Worm (Caenorhabditis elegans) whole organism, L3 larva: ENCODE measurements around the gene ceh-53.

Experiments
- ZK546.5 ChIP-seq: sonication (generic microtip); optimal IDR thresholded peaks from 2 replicates; lab custom pipeline; 2017; ENCODE audit warnings: missing biosample characterization, missing genetic modification characterization
- aly-2 ChIP-seq: fragments of 150-350 bp; optimal IDR thresholded peaks from 2 replicates; lab custom pipeline; 2014; ENCODE audit warnings: missing biosample characterization, missing genetic modification characterization
- ama-1 ChIP-seq: fragments of 150-350 bp; optimal IDR thresholded peaks from 2 replicates; lab custom pipeline; 2018
- ceh-16 ChIP-seq: sonication (generic microtip); optimal IDR thresholded peaks from 2 replicates; lab custom pipeline; 2017; ENCODE audit warnings: missing biosample characterization, missing genetic modification characterization
- ceh-28 ChIP-seq: fragments of 150-350 bp; optimal IDR thresholded peaks from 2 replicates; lab custom pipeline; 2014; ENCODE audit warnings: missing biosample characterization, missing genetic modification reagents, missing genetic modification characterization
- ceh-82 ChIP-seq: fragments of 150-350 bp; optimal IDR thresholded peaks from 2 replicates; lab custom pipeline; 2014; ENCODE audit warnings: missing biosample characterization, missing genetic modification characterization
- ceh-9 ChIP-seq: sonication (generic microtip); optimal IDR thresholded peaks from 2 replicates; lab custom pipeline; 2018; ENCODE audit warnings: missing biosample characterization, missing genetic modification characterization
- daf-12 ChIP-seq: fragments of 150-350 bp; optimal IDR thresholded peaks from 2 replicates; lab custom pipeline; 2014; ENCODE audit warnings: missing biosample characterization, missing genetic modification reagents, missing genetic modification characterization
- egl-27 ChIP-seq: sonication (generic microtip); optimal IDR thresholded peaks from 4 replicates; lab custom pipeline; 2017; ENCODE audit warnings: missing biosample characterization, missing genetic modification reagents, missing genetic modification characterization
- egl-5 ChIP-seq: fragments of 150-350 bp; optimal IDR thresholded peaks from 2 replicates; lab custom pipeline; 2017; ENCODE audit warnings: missing biosample characterization, missing genetic modification reagents, missing genetic modification characterization, inconsistent platforms
- elt-2 ChIP-seq: sonication (generic microtip); optimal IDR thresholded peaks from 2 replicates; lab custom pipeline; 2016; ENCODE audit warnings: missing genetic modification reagents, mild to moderate bottlenecking, missing genetic modification characterization, missing compliant biosample characterization
- eor-1 ChIP-seq, 2 experiments: fragments of 150-350 bp; optimal IDR thresholded peaks; 2 replicates each; lab custom pipeline; 2014 to 2018; ENCODE audit warnings: missing biosample characterization in 2 of 2, missing genetic modification characterization in 2 of 2
- fkh-10 ChIP-seq: sonication (generic microtip); optimal IDR thresholded peaks from 2 replicates; lab custom pipeline; 2017; ENCODE audit warnings: missing biosample characterization, missing genetic modification reagents, missing genetic modification characterization
- fkh-2 ChIP-seq: fragments of 150-350 bp; optimal IDR thresholded peaks from 2 replicates; lab custom pipeline; 2014; ENCODE audit warnings: missing biosample characterization, missing genetic modification reagents, missing genetic modification characterization
- fos-1 ChIP-seq: fragments of 150-350 bp; optimal IDR thresholded peaks from 2 replicates; lab custom pipeline; 2014; ENCODE audit warnings: missing biosample characterization, missing genetic modification characterization
- hmg-11 ChIP-seq: sonication (generic microtip); optimal IDR thresholded peaks from 2 replicates; lab custom pipeline; 2016; ENCODE audit warnings: missing genetic modification characterization, missing compliant biosample characterization
- lin-15B ChIP-seq: fragments of 150-350 bp; optimal IDR thresholded peaks from 2 replicates; lab custom pipeline; 2014; ENCODE audit warnings: missing biosample characterization, missing genetic modification characterization
- lin-39 ChIP-seq: fragments of 150-350 bp; optimal IDR thresholded peaks from 2 replicates; lab custom pipeline; 2018; ENCODE audit warnings: missing biosample characterization, missing genetic modification reagents, missing genetic modification characterization
- lsy-12 ChIP-seq: sonication (generic microtip); optimal IDR thresholded peaks from 2 replicates; lab custom pipeline; 2016; ENCODE audit warnings: mild to moderate bottlenecking, missing genetic modification characterization, missing compliant biosample characterization
- mdl-1 ChIP-seq: fragments of 150-350 bp; optimal IDR thresholded peaks from 2 replicates; lab custom pipeline; 2014; ENCODE audit warnings: missing biosample characterization, missing genetic modification characterization
- nfya-1 ChIP-seq: sonication (generic microtip); optimal IDR thresholded peaks from 2 replicates; lab custom pipeline; 2017; ENCODE audit warnings: missing genetic modification characterization, mild to moderate bottlenecking, missing compliant biosample characterization, antibody characterized with exemption, moderate library complexity; ENCODE audit not compliant: insufficient read depth
- nhr-11 ChIP-seq: fragments of 150-350 bp; optimal IDR thresholded peaks from 2 replicates; lab custom pipeline; 2014; ENCODE audit warnings: missing biosample characterization, missing genetic modification characterization
- nhr-12 ChIP-seq: fragments of 150-350 bp; optimal IDR thresholded peaks from 2 replicates; lab custom pipeline; 2014; ENCODE audit warnings: missing biosample characterization, missing genetic modification characterization
- nhr-237 ChIP-seq: fragments of 150-350 bp; optimal IDR thresholded peaks from 2 replicates; lab custom pipeline; 2014; ENCODE audit warnings: missing biosample characterization, missing genetic modification characterization
- nhr-25 ChIP-seq: sonication (generic microtip); optimal IDR thresholded peaks from 2 replicates; lab custom pipeline; 2017; ENCODE audit warnings: missing biosample characterization, missing genetic modification characterization
- nhr-28 ChIP-seq: fragments of 150-350 bp; optimal IDR thresholded peaks from 2 replicates; lab custom pipeline; 2014; ENCODE audit warnings: missing biosample characterization, missing genetic modification characterization
- nhr-67 ChIP-seq: fragments of 150-350 bp; optimal IDR thresholded peaks from 2 replicates; lab custom pipeline; 2014; ENCODE audit warnings: missing biosample characterization, missing genetic modification characterization
- nhr-76 ChIP-seq: fragments of 150-350 bp; sonication (generic microtip); optimal IDR thresholded peaks from 5 replicates; lab custom pipeline; 2014; ENCODE audit warnings: missing biosample characterization, missing genetic modification characterization
- sea-2 ChIP-seq: fragments of 150-350 bp; sonication (generic microtip); optimal IDR thresholded peaks from 4 replicates; lab custom pipeline; 2014; ENCODE audit warnings: missing biosample characterization, missing genetic modification reagents, missing genetic modification characterization
- skn-1 ChIP-seq: fragments of 150-350 bp; optimal IDR thresholded peaks from 2 replicates; lab custom pipeline; 2014; ENCODE audit warnings: missing biosample characterization, missing genetic modification characterization
- snpc-4 ChIP-seq: fragments of 150-350 bp; optimal IDR thresholded peaks from 2 replicates; lab custom pipeline; 2014; ENCODE audit warnings: missing biosample characterization, missing genetic modification characterization
- tbx-2 ChIP-seq: sonication (generic microtip); optimal IDR thresholded peaks from 2 replicates; lab custom pipeline; 2016; ENCODE audit warnings: mild to moderate bottlenecking, missing genetic modification characterization, missing compliant biosample characterization
- unc-39 ChIP-seq: sonication (generic microtip); optimal IDR thresholded peaks from 4 replicates; lab custom pipeline; 2017; ENCODE audit warnings: missing biosample characterization, missing genetic modification characterization
- unc-62 ChIP-seq: fragments of 150-350 bp; sonication (generic microtip); optimal IDR thresholded peaks from 4 replicates; lab custom pipeline; 2014; ENCODE audit warnings: missing biosample characterization, missing genetic modification reagents, missing genetic modification characterization
- zag-1 ChIP-seq: fragments of 150-350 bp; optimal IDR thresholded peaks from 2 replicates; lab custom pipeline; 2014; ENCODE audit warnings: missing biosample characterization, missing genetic modification characterization
- ztf-11 ChIP-seq: fragments of 150-350 bp; optimal IDR thresholded peaks from 2 replicates; lab custom pipeline; 2014; ENCODE audit warnings: missing biosample characterization, missing genetic modification characterization
- ztf-4 ChIP-seq: fragments of 150-350 bp; optimal IDR thresholded peaks from 2 replicates; lab custom pipeline; 2014; ENCODE audit warnings: missing biosample characterization, missing genetic modification characterization

Gene ceh-53

ce11 chrIV:3467751-3468150, 30.3 kb upstream of the ceh-53 start:
- TF ChIP-seq nhr-76 (no peak), egl-5 (no peak), lin-39 (tag; lab: Kevin White, UChicago) (no peak), hmg-11 (no peak), mdl-1 (tag; lab: Kevin White, UChicago) (no peak), ztf-4 (tag; lab: Kevin White, UChicago) (no peak), unc-62 (GFP tag; lab: Kevin White, UChicago) (no peak), snpc-4 (tag; lab: Kevin White, UChicago) (no peak), zag-1 (no peak), ZK546.5 (tag; lab: Kevin White, UChicago) (no peak), tbx-2 (tag; lab: Kevin White, UChicago) (no peak), fkh-10 (GFP tag; lab: Kevin White, UChicago) (no peak), lin-15B (tag; lab: Kevin White, UChicago) (no peak), ceh-28 (no peak), unc-39 (tag; lab: Kevin White, UChicago) (no peak), lsy-12 (tag; lab: Kevin White, UChicago) (no peak), ama-1 (lab: Kevin White, UChicago) (no peak), sea-2 (GFP tag; lab: Kevin White, UChicago) (no peak), ceh-16 (no peak), nhr-25 (tag; lab: Kevin White, UChicago) (no peak)

ce11 chrIV:3469742-3470141, 28.3 kb upstream of the ceh-53 start, which contains the start of gene F58E2.2:
F58E2.2 (plus strand) TSS chrIV:3470042.
- TF ChIP-seq fkh-2 (tag; lab: Kevin White, UChicago) = no peak
- TF ChIP-seq hmg-11 = no peak
- TF ChIP-seq nhr-12 = no peak
- no peak for TF ChIP-seq zag-1
- no peak for TF ChIP-seq egl-27 (tag; lab: Kevin White, UChicago)
- TF ChIP-seq ceh-28 = no peak
- no peak for TF ChIP-seq unc-39 (tag; lab: Kevin White, UChicago)
- TF ChIP-seq mdl-1 (tag; lab: Kevin White, UChicago) = no peak
- TF ChIP-seq nhr-11 (tag; lab: Kevin White, UChicago) = no peak
- no peak for TF ChIP-seq nhr-237 (tag; lab: Kevin White, UChicago)
- no peak for TF ChIP-seq nhr-67 (tag; lab: Kevin White, UChicago)
- no peak for TF ChIP-seq unc-62 (GFP tag; lab: Kevin White, UChicago)
- no peak for TF ChIP-seq nhr-28 (tag; lab: Kevin White, UChicago)
- no peak for TF ChIP-seq fos-1 (tag; lab: Kevin White, UChicago)
- TF ChIP-seq sea-2 (GFP tag; lab: Kevin White, UChicago) = no peak
- TF ChIP-seq ztf-4 (tag; lab: Kevin White, UChicago) = no peak
- TF ChIP-seq skn-1 (tag; lab: Kevin White, UChicago) = no peak
- TF ChIP-seq aly-2 (tag; lab: Kevin White, UChicago) = no peak
- TF ChIP-seq ceh-16 = no peak

ce11 chrIV:3477124-3477523, 20.9 kb upstream of the ceh-53 start, which contains the start of gene srz-69:
srz-69 (minus strand) TSS chrIV:3477224.
- TF ChIP-seq nfya-1 (tag; lab: Kevin White, UChicago) = no peak
- TF ChIP-seq daf-12 (tag; lab: Kevin White, UChicago) = no peak
- no peak for TF ChIP-seq lsy-12 (tag; lab: Kevin White, UChicago)
- TF ChIP-seq ztf-11 (tag; lab: Kevin White, UChicago) = no peak
- no peak for TF ChIP-seq ceh-16

- TF ChIP-seq ztf-11 (tag; lab: Kevin White, UChicago) (no peak), ceh-82 (tag; lab: Kevin White, UChicago) (no peak), nhr-11 (tag; lab: Kevin White, UChicago) (no peak), hmg-11 (no peak), ZK546.5 (tag; lab: Kevin White, UChicago) (no peak), eor-1 (tag; optimal IDR thresholded peaks at IDR 0.05; lab: Kevin White, UChicago) (no peak), nhr-12 (no peak), ceh-9 (tag; lab: Kevin White, UChicago) (no peak), nhr-76 (no peak), elt-2 (no peak)
Observed at ce11 chrIV:3478911-3479385, 19.1 kb upstream of the ceh-53 start, which contains the start of the genes srz-70 and C09G12.5. srz-70 (minus strand) TSS chrIV:3479011. C09G12.5 (plus strand) TSS chrIV:3479335.
